Fruit fly (Drosophila melanogaster) whole organism, wandering third instar larva: ENCODE measurements around the gene Cyp9f2.

Source experiments
- Abd-B ChIP-seq: fragments of >200 bp; optimal IDR thresholded peaks from 2 replicates; lab custom pipeline; 2017; ENCODE audit warnings: missing biosample characterization, missing genetic modification characterization
- CG32264 ChIP-seq: fragments of 200-800 bp; sonication (Bioruptor generic); optimal IDR thresholded peaks from 2 replicates; lab custom pipeline; 2016; ENCODE audit warnings: missing biosample characterization, missing genetic modification characterization
- CG9705 ChIP-seq: fragments of 200-800 bp; sonication (Bioruptor generic); optimal IDR thresholded peaks from 2 replicates; lab custom pipeline; 2018; ENCODE audit warnings: missing biosample characterization, mild to moderate bottlenecking, missing genetic modification characterization
- CrebA ChIP-seq: fragments of 200-800 bp; sonication (Bioruptor generic); optimal IDR thresholded peaks from 2 replicates; lab custom pipeline; 2016; ENCODE audit warnings: missing biosample characterization, mild to moderate bottlenecking, missing genetic modification characterization, borderline replicate concordance
- Dfd ChIP-seq: fragments of >200 bp; optimal IDR thresholded peaks from 2 replicates; lab custom pipeline; 2017; ENCODE audit warnings: missing biosample characterization, missing genetic modification characterization
- Dif ChIP-seq: fragments of 200-275, 200-300 bp; sonication (Bioruptor generic); optimal IDR thresholded peaks from 2 replicates; lab custom pipeline; 2018; ENCODE audit warnings: missing biosample characterization, missing genetic modification characterization; ENCODE audit not compliant: partially characterized antibody
- GATAd ChIP-seq: sonication (Bioruptor generic); optimal IDR thresholded peaks from 2 replicates; lab custom pipeline; 2016; ENCODE audit warnings: missing biosample characterization, missing genetic modification characterization
- HLH106 ChIP-seq: fragments of 200-800 bp; optimal IDR thresholded peaks from 3 replicates; lab custom pipeline; 2019; ENCODE audit warnings: missing biosample characterization, mild to moderate bottlenecking, missing genetic modification characterization, moderate library complexity
- Hnf4 ChIP-seq: fragments of 200-800 bp; sonication (Bioruptor generic); optimal IDR thresholded peaks from 2 replicates; lab custom pipeline; 2016; ENCODE audit warnings: missing biosample characterization, mild to moderate bottlenecking, missing genetic modification characterization
- Hr78 ChIP-seq: fragments of >200 bp; optimal IDR thresholded peaks from 2 replicates; lab custom pipeline; 2017; ENCODE audit warnings: missing biosample characterization, missing genetic modification characterization
- Hr83 ChIP-seq: fragments of 200-300 bp; sonication (Bioruptor generic); optimal IDR thresholded peaks from 2 replicates; lab custom pipeline; 2016; ENCODE audit warnings: missing biosample characterization, mild to moderate bottlenecking, missing genetic modification characterization, moderate library complexity; ENCODE audit not compliant: poor library complexity, severe bottlenecking
- Jra ChIP-seq: sonication (Bioruptor generic); optimal IDR thresholded peaks from 2 replicates; lab custom pipeline; 2016; ENCODE audit warnings: missing biosample characterization, missing genetic modification characterization
- Mio ChIP-seq: sonication (Bioruptor generic); optimal IDR thresholded peaks from 2 replicates; lab custom pipeline; 2016; ENCODE audit warnings: missing biosample characterization, missing genetic modification characterization
- Myc ChIP-seq: fragments of >200 bp; optimal IDR thresholded peaks from 2 replicates; lab custom pipeline; 2017
- N ChIP-seq: fragments of >200 bp; optimal IDR thresholded peaks from 2 replicates; lab custom pipeline; 2018; ENCODE audit warnings: missing biosample characterization, missing external identifiers, missing genetic modification characterization
- OdsH ChIP-seq: fragments of 200-800 bp; sonication (Bioruptor generic); optimal IDR thresholded peaks from 2 replicates; lab custom pipeline; 2016; ENCODE audit warnings: missing biosample characterization, mild to moderate bottlenecking, missing genetic modification characterization
- Rel ChIP-seq, 2 experiments: fragments of 200-800 bp; sonication (Bioruptor generic) in 1 of 2; optimal IDR thresholded peaks; 2 replicates in 1 of 2; 3 replicates in 1 of 2; lab custom pipeline; 2016 to 2019; ENCODE audit warnings: mild to moderate bottlenecking in 2 of 2, missing biosample characterization in 2 of 2, missing genetic modification characterization in 2 of 2, moderate library complexity in 1 of 2
- Sp1 ChIP-seq: fragments of 200-800 bp; sonication (Bioruptor generic); optimal IDR thresholded peaks from 3 replicates; lab custom pipeline; 2019; ENCODE audit warnings: missing biosample characterization, mild to moderate bottlenecking, missing genetic modification characterization, moderate library complexity
- Vsx2 ChIP-seq: fragments of 200-300, 225-300 bp; sonication (Bioruptor generic); optimal IDR thresholded peaks from 2 replicates; lab custom pipeline; 2018; ENCODE audit warnings: missing biosample characterization, missing genetic modification characterization; ENCODE audit not compliant: partially characterized antibody
- br ChIP-seq: fragments of 200-800 bp; sonication (Bioruptor generic); optimal IDR thresholded peaks from 2 replicates; lab custom pipeline; 2016; ENCODE audit warnings: missing biosample characterization, missing genetic modification characterization
- brk ChIP-seq: fragments of 200-800 bp; sonication (Bioruptor generic); optimal IDR thresholded peaks from 2 replicates; lab custom pipeline; 2016; ENCODE audit warnings: missing biosample characterization, mild to moderate bottlenecking, missing genetic modification characterization
- dl ChIP-seq, 2 experiments: fragments of 175-275, 200-275 bp in 1 of 2; fragments of 200-275 bp in 1 of 2; sonication (Bioruptor generic); optimal IDR thresholded peaks; lab custom pipeline; 2018; ENCODE audit warnings: mild to moderate bottlenecking in 2 of 2, missing biosample characterization in 2 of 2, missing genetic modification characterization in 2 of 2, moderate library complexity in 2 of 2; ENCODE audit not compliant: partially characterized antibody in 2 of 2, insufficient read depth in 1 of 2
- dmrt93B ChIP-seq: fragments of 200-800 bp; sonication (Bioruptor generic); optimal IDR thresholded peaks from 2 replicates; lab custom pipeline; 2018; ENCODE audit warnings: missing biosample characterization, mild to moderate bottlenecking, missing genetic modification characterization
- dsf ChIP-seq: sonication (Bioruptor generic); optimal IDR thresholded peaks from 2 replicates; lab custom pipeline; 2016; ENCODE audit warnings: missing biosample characterization, missing genetic modification characterization, borderline replicate concordance
- ey ChIP-seq: fragments of 200-800 bp; sonication (Bioruptor generic); optimal IDR thresholded peaks from 2 replicates; lab custom pipeline; 2016; ENCODE audit warnings: missing biosample characterization, missing genetic modification characterization
- foxo ChIP-seq, 2 experiments: fragments of 200-800 bp; sonication (Bioruptor generic); optimal IDR thresholded peaks; 2 replicates in 1 of 2; 3 replicates in 1 of 2; lab custom pipeline; 2016 to 2017; ENCODE audit warnings: missing biosample characterization in 2 of 2, missing genetic modification characterization in 2 of 2
- fru ChIP-seq: fragments of 200-800 bp; sonication (Bioruptor generic); optimal IDR thresholded peaks from 3 replicates; lab custom pipeline; 2016; ENCODE audit warnings: missing biosample characterization, mild to moderate bottlenecking, missing genetic modification characterization
- h ChIP-seq: fragments of 200-800 bp; sonication (Bioruptor generic); optimal IDR thresholded peaks from 3 replicates; lab custom pipeline; 2016; ENCODE audit warnings: missing biosample characterization, mild to moderate bottlenecking, missing genetic modification characterization
- jim ChIP-seq: fragments of 175-275, 200-325 bp; sonication (Bioruptor generic); optimal IDR thresholded peaks from 2 replicates; lab custom pipeline; 2016; ENCODE audit warnings: missing biosample characterization, mild to moderate bottlenecking, missing genetic modification characterization
- lola ChIP-seq: fragments of >200 bp; optimal IDR thresholded peaks from 2 replicates; lab custom pipeline; 2017; ENCODE audit warnings: missing biosample characterization, missing genetic modification characterization
- pan ChIP-seq: fragments of >200 bp; optimal IDR thresholded peaks from 2 replicates; lab custom pipeline; 2017
- psq ChIP-seq: fragments of 200-800 bp; sonication (Bioruptor generic); optimal IDR thresholded peaks from 3 replicates; lab custom pipeline; 2017; ENCODE audit warnings: missing biosample characterization, mild to moderate bottlenecking, missing genetic modification characterization, moderate library complexity
- rgr ChIP-seq: fragments of 200-800 bp; sonication (Bioruptor generic); optimal IDR thresholded peaks from 3 replicates; lab custom pipeline; 2016; ENCODE audit warnings: missing biosample characterization, mild to moderate bottlenecking, missing genetic modification characterization
- sage ChIP-seq: fragments of 200-800 bp; sonication (Bioruptor generic); optimal IDR thresholded peaks from 2 replicates; lab custom pipeline; 2016; ENCODE audit warnings: missing biosample characterization, mild to moderate bottlenecking, missing genetic modification characterization
- sv ChIP-seq: fragments of 200-800 bp; sonication (Bioruptor generic); optimal IDR thresholded peaks from 3 replicates; lab custom pipeline; 2016; ENCODE audit warnings: missing biosample characterization, missing genetic modification characterization
- tai ChIP-seq: sonication (Bioruptor generic); optimal IDR thresholded peaks from 2 replicates; lab custom pipeline; 2016; ENCODE audit warnings: missing biosample characterization, missing genetic modification characterization
- usp ChIP-seq: fragments of >200 bp; optimal IDR thresholded peaks from 2 replicates; lab custom pipeline; 2017; ENCODE audit warnings: missing biosample characterization, missing genetic modification characterization
- woc ChIP-seq: sonication (Bioruptor generic); optimal IDR thresholded peaks from 2 replicates; lab custom pipeline; 2016; ENCODE audit warnings: missing biosample characterization, mild to moderate bottlenecking, missing genetic modification characterization

Gene Cyp9f2

DNA sequence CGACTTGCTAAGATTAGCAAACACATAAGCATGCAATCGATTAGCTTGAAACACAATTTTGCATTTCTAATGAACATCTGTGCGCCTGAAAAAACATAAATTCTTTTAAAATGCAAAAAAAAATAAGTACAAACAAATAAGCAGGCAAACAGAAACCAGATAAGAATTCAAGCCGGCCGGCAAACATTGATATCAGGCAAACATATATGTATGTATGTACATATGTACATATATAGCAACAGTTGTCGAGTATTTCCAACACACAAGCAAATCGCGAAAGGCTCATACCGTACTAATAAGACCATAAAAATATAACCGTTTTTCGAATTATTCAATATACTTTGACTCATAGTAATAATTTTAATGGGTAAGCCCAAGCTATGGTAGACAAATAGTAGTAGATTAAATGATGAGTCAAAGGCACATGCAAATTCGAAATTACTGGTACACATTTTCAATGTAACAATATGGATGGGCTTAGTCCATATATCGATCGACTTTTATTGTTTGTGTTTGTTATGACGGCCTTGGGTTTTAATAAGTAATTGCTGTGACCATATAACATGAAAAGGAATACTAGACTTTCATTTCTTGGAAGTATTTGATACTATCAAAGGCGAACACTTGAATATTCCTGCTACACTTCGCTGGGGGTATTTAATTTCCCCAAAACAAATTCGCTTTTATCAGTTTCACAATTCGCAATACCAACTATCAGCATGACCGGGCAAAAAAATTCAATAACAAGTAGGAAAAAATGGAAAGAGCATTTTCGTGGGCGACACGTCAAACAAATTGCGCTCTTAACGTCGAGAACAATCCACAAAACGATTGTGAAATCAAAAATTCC is 35.8 kb downstream of the Cyp9f2 start:
- TF ChIP-seq woc (peak; percentile 27), dl (GFP tag; optimal IDR thresholded peaks at IDR 0.05; lab: Kevin White, UChicago; ENCODE audit: insufficient read depth in 1 of 2, partially characterized antibody in 2 of 2) (no peak), CG9705 (GFP tag; lab: Kevin White, UChicago) (peak; percentile 39), fru (GFP tag; lab: Kevin White, UChicago) (peak; percentile 6), Mio (GFP tag; lab: Kevin White, UChicago) (no peak), usp (no peak), sv (GFP tag; lab: Kevin White, UChicago) (no peak), CrebA (GFP tag; lab: Kevin White, UChicago) (peak; percentile 1), tai (no peak), Myc (lab: Kevin White, UChicago) (no peak), sage (GFP tag; lab: Kevin White, UChicago) (no peak), Hnf4 (no peak), Vsx2 (GFP tag; lab: Kevin White, UChicago) (no peak), CG32264 (GFP tag; lab: Kevin White, UChicago) (peak; percentile 25)
- TF ChIP-seq, all 38 proteins: peak for 5

- TF ChIP-seq ey (GFP tag; lab: Kevin White, UChicago) (peak; percentile 77), pan (lab: Kevin White, UChicago) (no peak), CrebA (GFP tag; lab: Kevin White, UChicago) (no peak), HLH106 (tag; lab: Kevin White, UChicago) (peak; percentile 65), h (GFP tag; lab: Kevin White, UChicago) (peak; percentile 78), GATAd (GFP tag; lab: Kevin White, UChicago) (no peak), Hr78 (GFP tag; lab: Kevin White, UChicago) (no peak), lola (GFP tag; lab: Kevin White, UChicago) (no peak), Myc (lab: Kevin White, UChicago) (no peak), CG32264 (GFP tag; lab: Kevin White, UChicago) (no peak), Hr83 (GFP tag; lab: Kevin White, UChicago) (peak; percentile 55), jim (peak; percentile 83), tai (no peak), dsf (GFP tag; lab: Kevin White, UChicago) (no peak), Dif (GFP tag; lab: Kevin White, UChicago) (peak; percentile 81), sv (GFP tag; lab: Kevin White, UChicago) (peak; percentile 34), Hnf4 (peak; percentile 37), br (GFP tag; lab: Kevin White, UChicago) (peak; percentile 66), Mio (GFP tag; lab: Kevin White, UChicago) (no peak), dmrt93B (peak; percentile 68), psq (GFP tag; lab: Kevin White, UChicago) (peak; percentile 51), rgr (peak; percentile 33), usp (no peak), foxo (GFP tag; optimal IDR thresholded peaks at IDR 0.05; lab: Kevin White, UChicago) (peak in 1 of 2 experiments; percentile 71), Sp1 (GFP tag; lab: Kevin White, UChicago) (peak; percentile 32), woc (peak; percentile 82), Rel (GFP tag; optimal IDR thresholded peaks at IDR 0.05; lab: Kevin White, UChicago) (no peak), Rel (tag; optimal IDR thresholded peaks at IDR 0.05; lab: Kevin White, UChicago) (peak; percentile 85), Vsx2 (GFP tag; lab: Kevin White, UChicago) (peak; percentile 47), fru (GFP tag; lab: Kevin White, UChicago) (peak; percentile 81), Jra (peak; percentile 61), OdsH (GFP tag; lab: Kevin White, UChicago) (peak; percentile 65), brk (GFP tag; lab: Kevin White, UChicago) (no peak), N (GFP tag; lab: Kevin White, UChicago) (no peak), dl (GFP tag; optimal IDR thresholded peaks at IDR 0.05; lab: Kevin White, UChicago; ENCODE audit: insufficient read depth in 1 of 2, partially characterized antibody in 2 of 2) (peak; percentile 3 to 20), Abd-B (no peak), Dfd (no peak), sage (GFP tag; lab: Kevin White, UChicago) (no peak), CG9705 (GFP tag; lab: Kevin White, UChicago) (no peak)
These were observed 36.6 kb downstream of the Cyp9f2 start, which contains the start of gene GstD1 for dm6 chr3R:12369135-12369792. GstD1 (minus strand) TSS chr3R:12369268.
